Fruit fly (Drosophila melanogaster) whole organism, wandering third instar larva: ENCODE measurements around the gene CG13786.

Experiments used
- CG32264 ChIP-seq: fragments of 200-800 bp; sonication (Bioruptor generic); optimal IDR thresholded peaks from 2 replicates; lab custom pipeline; 2016; ENCODE audit warnings: missing biosample characterization, missing genetic modification characterization
- CG9705 ChIP-seq: fragments of 200-800 bp; sonication (Bioruptor generic); optimal IDR thresholded peaks from 2 replicates; lab custom pipeline; 2018; ENCODE audit warnings: missing biosample characterization, mild to moderate bottlenecking, missing genetic modification characterization
- CrebA ChIP-seq: fragments of 200-800 bp; sonication (Bioruptor generic); optimal IDR thresholded peaks from 2 replicates; lab custom pipeline; 2016; ENCODE audit warnings: missing biosample characterization, mild to moderate bottlenecking, missing genetic modification characterization, borderline replicate concordance
- Dif ChIP-seq: fragments of 200-275, 200-300 bp; sonication (Bioruptor generic); optimal IDR thresholded peaks from 2 replicates; lab custom pipeline; 2018; ENCODE audit warnings: missing biosample characterization, missing genetic modification characterization; ENCODE audit not compliant: partially characterized antibody
- GATAd ChIP-seq: sonication (Bioruptor generic); optimal IDR thresholded peaks from 2 replicates; lab custom pipeline; 2016; ENCODE audit warnings: missing biosample characterization, missing genetic modification characterization
- Hnf4 ChIP-seq: fragments of 200-800 bp; sonication (Bioruptor generic); optimal IDR thresholded peaks from 2 replicates; lab custom pipeline; 2016; ENCODE audit warnings: missing biosample characterization, mild to moderate bottlenecking, missing genetic modification characterization
- Hr83 ChIP-seq: fragments of 200-300 bp; sonication (Bioruptor generic); optimal IDR thresholded peaks from 2 replicates; lab custom pipeline; 2016; ENCODE audit warnings: missing biosample characterization, mild to moderate bottlenecking, missing genetic modification characterization, moderate library complexity; ENCODE audit not compliant: poor library complexity, severe bottlenecking
- Mio ChIP-seq: sonication (Bioruptor generic); optimal IDR thresholded peaks from 2 replicates; lab custom pipeline; 2016; ENCODE audit warnings: missing biosample characterization, missing genetic modification characterization
- Vsx2 ChIP-seq: fragments of 200-300, 225-300 bp; sonication (Bioruptor generic); optimal IDR thresholded peaks from 2 replicates; lab custom pipeline; 2018; ENCODE audit warnings: missing biosample characterization, missing genetic modification characterization; ENCODE audit not compliant: partially characterized antibody
- brk ChIP-seq: fragments of 200-800 bp; sonication (Bioruptor generic); optimal IDR thresholded peaks from 2 replicates; lab custom pipeline; 2016; ENCODE audit warnings: missing biosample characterization, mild to moderate bottlenecking, missing genetic modification characterization
- dmrt93B ChIP-seq: fragments of 200-800 bp; sonication (Bioruptor generic); optimal IDR thresholded peaks from 2 replicates; lab custom pipeline; 2018; ENCODE audit warnings: missing biosample characterization, mild to moderate bottlenecking, missing genetic modification characterization
- dsf ChIP-seq: sonication (Bioruptor generic); optimal IDR thresholded peaks from 2 replicates; lab custom pipeline; 2016; ENCODE audit warnings: missing biosample characterization, missing genetic modification characterization, borderline replicate concordance
- pan ChIP-seq: fragments of >200 bp; optimal IDR thresholded peaks from 2 replicates; lab custom pipeline; 2017

DNA sequence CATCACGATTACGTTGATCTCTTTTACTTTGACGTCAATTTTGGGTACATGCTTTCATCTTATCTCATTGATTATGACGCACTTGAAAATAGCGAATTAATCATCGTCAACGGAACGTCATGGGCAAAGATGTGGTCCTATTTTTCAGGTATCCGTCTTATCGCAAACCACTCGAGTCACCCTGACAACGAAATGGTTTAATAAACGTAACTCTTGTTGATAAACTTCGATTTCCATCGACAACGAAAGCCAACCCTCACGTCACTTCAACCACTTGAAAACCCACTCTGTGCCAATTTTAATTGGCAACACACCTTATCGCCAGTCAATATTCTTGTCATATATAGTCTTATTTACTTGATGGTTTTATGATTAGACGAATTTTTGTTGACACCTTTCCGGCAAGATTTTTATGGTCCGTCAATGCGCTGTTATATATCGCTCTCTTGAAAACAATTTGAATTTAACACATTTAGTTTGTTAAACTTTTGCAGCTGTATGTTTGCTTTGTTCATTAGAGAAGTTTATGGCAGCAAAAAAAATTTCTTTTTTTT, 10.5 kb downstream of the CG13786 start:
- no peak for TF ChIP-seq Hr83 (GFP tag; lab: Kevin White, UChicago)
- no peak for TF ChIP-seq pan (lab: Kevin White, UChicago)
- no peak for TF ChIP-seq dmrt93B (GFP tag; lab: Kevin White, UChicago)
- no peak for TF ChIP-seq CG32264 (GFP tag; lab: Kevin White, UChicago)
- TF ChIP-seq dsf (GFP tag; lab: Kevin White, UChicago), result no peak
- TF ChIP-seq CG9705 (GFP tag; lab: Kevin White, UChicago), result no peak
- TF ChIP-seq GATAd (GFP tag; lab: Kevin White, UChicago), result no peak
- no peak for TF ChIP-seq CrebA
- no peak for TF ChIP-seq Mio
- no peak for TF ChIP-seq brk (GFP tag; lab: Kevin White, UChicago)
- no peak for TF ChIP-seq Vsx2 (GFP tag; lab: Kevin White, UChicago)
- TF ChIP-seq Hnf4 (GFP tag; lab: Kevin White, UChicago), result no peak
- TF ChIP-seq Dif (GFP tag; lab: Kevin White, UChicago), result no peak
